Fruit fly (Drosophila melanogaster): ENCODE data around the gene mew.

mew gene

dm6 chrX:13296405-13297183 lies 38.3 kb upstream of the mew start, which contains the start of gene CG1622 (continued):
- TF ChIP-seq inv (GFP tag; IDR thresholded peaks at IDR 0.05; ENCODE audit: partially characterized antibody) (no peak), crp (GFP tag; optimal IDR thresholded peaks at IDR 0.05) (no peak), Xrp1 (GFP tag; IDR thresholded peaks at IDR 0.05) (peak; percentile 33; the same call in 1 of the 2 replicates), lov (optimal IDR thresholded peaks at IDR 0.05) (no peak), lov (GFP tag; IDR thresholded peaks at IDR 0.05) (0 out of 3 replicates have a peak, but pooled peaks have one; percentile 9), CG14860 (GFP tag; IDR thresholded peaks at IDR 0.05; ENCODE audit: partially characterized antibody) (0 out of 3 replicates have a peak, but pooled peaks have one; percentile 22), amos (GFP tag; IDR thresholded peaks at IDR 0.05; ENCODE audit: partially characterized antibody) (peak; percentile 50; the same call in 1 of the 2 replicates), Dref (GFP tag; IDR thresholded peaks at IDR 0.05) (peak; percentile 80), pan (optimal IDR thresholded peaks at IDR 0.05) (no peak), pan (GFP tag; optimal IDR thresholded peaks at IDR 0.05 in 1 of 2, IDR thresholded peaks at IDR 0.05 in 1 of 2) (no peak), sens (GFP tag) (peak; percentile 70), Gug (GFP tag; IDR thresholded peaks at IDR 0.05) (peak; percentile 60; the same call in 2 of the 4 replicates), Hmr (GFP tag; optimal IDR thresholded peaks at IDR 0.05) (no peak), mam (GFP tag; optimal IDR thresholded peaks at IDR 0.05) (no peak), BEAF-32 (GFP tag; optimal IDR thresholded peaks at IDR 0.05) (peak; percentile 47), CG4617 (GFP tag; optimal IDR thresholded peaks at IDR 0.05; ENCODE audit: borderline replicate concordance) (peak; percentile 53), tap (tag; optimal IDR thresholded peaks at IDR 0.05) (no peak), CG13287 (GFP tag; IDR thresholded peaks at IDR 0.05; ENCODE audit: partially characterized antibody) (peak; percentile 34; the same call in 1 of the 2 replicates), Six4 (GFP tag; optimal IDR thresholded peaks at IDR 0.05) (no peak), nmo (GFP tag; optimal IDR thresholded peaks at IDR 0.05) (peak; percentile 47), trem (tag; optimal IDR thresholded peaks at IDR 0.05) (peak; percentile 22), rib (GFP tag; IDR thresholded peaks at IDR 0.05) (0 out of 2 replicates have a peak, but pooled peaks have one; percentile 11), cwo (GFP tag; optimal IDR thresholded peaks at IDR 0.05) (no peak), CG14441 (GFP tag; IDR thresholded peaks at IDR 0.05) (no peak), ci (GFP tag; IDR thresholded peaks at IDR 0.05) (0 out of 3 replicates have a peak, but pooled peaks have one; percentile 30), Lhr (GFP tag; optimal IDR thresholded peaks at IDR 0.05) (peak; percentile 26), vfl (GFP tag; optimal IDR thresholded peaks at IDR 0.05) (no peak), CG9727 (GFP tag; optimal IDR thresholded peaks at IDR 0.05) (peak; percentile 42), CG6765 (GFP tag; optimal IDR thresholded peaks at IDR 0.05) (no peak), CG12769 (tag; optimal IDR thresholded peaks at IDR 0.05) (no peak), crol (GFP tag; IDR thresholded peaks at IDR 0.05) (no peak), CG12391 (tag; optimal IDR thresholded peaks at IDR 0.05) (peak; percentile 72), CG14050 (GFP tag; IDR thresholded peaks at IDR 0.05) (no peak), CG8388 (GFP tag; optimal IDR thresholded peaks at IDR 0.05) (peak; percentile 15), seq (GFP tag; IDR thresholded peaks at IDR 0.05) (no peak), pita (GFP tag; optimal IDR thresholded peaks at IDR 0.05) (no peak), ind (GFP tag; optimal IDR thresholded peaks at IDR 0.05) (peak; percentile 45), CG7987 (GFP tag; optimal IDR thresholded peaks at IDR 0.05) (no peak), kay (GFP tag; optimal IDR thresholded peaks at IDR 0.05) (no peak), ranshi (GFP tag; IDR thresholded peaks at IDR 0.05) (peak; percentile 38; the same call in 1 of the 2 replicates), CG11723 (GFP tag; optimal IDR thresholded peaks at IDR 0.05) (no peak), ems (GFP tag; optimal IDR thresholded peaks at IDR 0.05) (no peak), dpn (GFP tag; optimal IDR thresholded peaks at IDR 0.05) (peak in 1 of 2 experiments; percentile 41), CG15011 (GFP tag; optimal IDR thresholded peaks at IDR 0.05) (no peak), lmd (GFP tag; IDR thresholded peaks at IDR 0.05) (peak; percentile 31; the same call in 1 of the 2 replicates), knrl (GFP tag; IDR thresholded peaks at IDR 0.05; ENCODE audit: partially characterized antibody) (0 out of 3 replicates have a peak, but pooled peaks have one; percentile 7), Hey (tag; optimal IDR thresholded peaks at IDR 0.05) (no peak), CG7556 (GFP tag; optimal IDR thresholded peaks at IDR 0.05) (peak; percentile 39)
